Fruit fly (Drosophila melanogaster) whole organism, prepupa: ENCODE data around the gene DCTN6-p27.

Experiments used
- CG10631 ChIP-seq: fragments of 200-800 bp; sonication (Bioruptor generic); optimal IDR thresholded peaks from 2 replicates; lab custom pipeline; 2016; ENCODE audit warnings: missing biosample characterization, missing genetic modification characterization
- CG10669 ChIP-seq: fragments of 200-800 bp; sonication (Bioruptor generic); optimal IDR thresholded peaks from 3 replicates; lab custom pipeline; 2018; ENCODE audit warnings: missing biosample characterization, mild to moderate bottlenecking, missing genetic modification characterization, moderate library complexity
- CG11762 ChIP-seq: fragments of 200-800 bp; sonication (Bioruptor generic); optimal IDR thresholded peaks from 3 replicates; lab custom pipeline; 2016; ENCODE audit warnings: missing biosample characterization, missing genetic modification characterization; ENCODE audit not compliant: insufficient read depth
- CG11902 ChIP-seq: fragments of 200-800 bp; sonication (Bioruptor generic); optimal IDR thresholded peaks from 3 replicates; lab custom pipeline; 2016; ENCODE audit warnings: missing biosample characterization, missing genetic modification characterization
- CG15336 ChIP-seq: fragments of 200-800 bp; sonication (Bioruptor generic); IDR thresholded peaks from 2 replicates; pipeline ENCODE4 v1.3.6; 2022; ENCODE audit warnings: missing biosample characterization, missing genetic modification characterization
- CG1621 ChIP-seq: fragments of 200-800 bp; sonication (Bioruptor generic); optimal IDR thresholded peaks from 3 replicates; lab custom pipeline; 2018; ENCODE audit warnings: missing biosample characterization, mild to moderate bottlenecking, missing genetic modification characterization
- CG16779 ChIP-seq: fragments of 200-800 bp; sonication (Bioruptor generic); optimal IDR thresholded peaks from 3 replicates; lab custom pipeline; 2017; ENCODE audit warnings: missing biosample characterization, mild to moderate bottlenecking, missing genetic modification characterization
- CG3032 ChIP-seq: fragments of 200-800 bp; optimal IDR thresholded peaks from 2 replicates; lab custom pipeline; 2019; ENCODE audit warnings: missing biosample characterization, mild to moderate bottlenecking, missing genetic modification characterization, moderate library complexity
- CG32006 ChIP-seq: fragments of 200-800 bp; sonication (Bioruptor generic); optimal IDR thresholded peaks from 3 replicates; lab custom pipeline; 2017; ENCODE audit warnings: missing biosample characterization, mild to moderate bottlenecking, missing genetic modification characterization
- CG34406 ChIP-seq: fragments of 200-800 bp; sonication (Bioruptor generic); optimal IDR thresholded peaks from 3 replicates; lab custom pipeline; 2016; ENCODE audit warnings: missing biosample characterization, missing genetic modification characterization
- CG3919 ChIP-seq: fragments of 200-800 bp; sonication (Bioruptor generic); optimal IDR thresholded peaks from 3 replicates; lab custom pipeline; 2016; ENCODE audit warnings: missing biosample characterization, missing genetic modification characterization
- CG6163 ChIP-seq: fragments of 200-800 bp; sonication (Bioruptor generic); IDR thresholded peaks from 3 replicates; pipeline ENCODE4 v1.3.6; 2022; ENCODE audit warnings: missing biosample characterization, missing genetic modification characterization
- CG6276 ChIP-seq: fragments of 200-800 bp; sonication (Bioruptor generic); optimal IDR thresholded peaks from 2 replicates; lab custom pipeline; 2017; ENCODE audit warnings: missing biosample characterization, mild to moderate bottlenecking, missing genetic modification characterization
- CG6792 ChIP-seq: fragments of 200-800 bp; sonication (Bioruptor generic); optimal IDR thresholded peaks from 3 replicates; lab custom pipeline; 2016; ENCODE audit warnings: missing biosample characterization, missing genetic modification characterization
- CG6808 ChIP-seq: fragments of 200-800 bp; sonication (Bioruptor generic); optimal IDR thresholded peaks from 3 replicates; lab custom pipeline; 2017; ENCODE audit warnings: missing biosample characterization, missing genetic modification characterization, mild to moderate bottlenecking, moderate library complexity, missing genetic modification reagents
- CG6854 ChIP-seq: fragments of 200-800 bp; sonication (Bioruptor generic); optimal IDR thresholded peaks from 2 replicates; lab custom pipeline; 2017; ENCODE audit warnings: missing biosample characterization, mild to moderate bottlenecking, missing genetic modification characterization
- CG8119 ChIP-seq: fragments of 200-800 bp; sonication (Bioruptor generic); IDR thresholded peaks from 3 replicates; pipeline ENCODE4 v1.3.6; 2022; ENCODE audit warnings: missing biosample characterization, missing genetic modification characterization
- CG8632 ChIP-seq: fragments of 200-800 bp; sonication (Bioruptor generic); optimal IDR thresholded peaks from 3 replicates; lab custom pipeline; 2016; ENCODE audit warnings: missing biosample characterization, missing genetic modification characterization
- CG9139 ChIP-seq: fragments of 200-800 bp; sonication (Bioruptor generic); optimal IDR thresholded peaks from 3 replicates; lab custom pipeline; 2017; ENCODE audit warnings: missing biosample characterization, mild to moderate bottlenecking, missing genetic modification characterization
- Eip75B ChIP-seq: fragments of 200-800 bp; sonication (Bioruptor generic); optimal IDR thresholded peaks from 3 replicates; lab custom pipeline; 2016; ENCODE audit warnings: missing biosample characterization, missing genetic modification characterization
- Eip78C ChIP-seq: fragments of 200-800 bp; sonication (Bioruptor generic); peaks from one replicate; lab custom pipeline; 2016; ENCODE audit warnings: missing biosample characterization, missing genetic modification characterization
- Eip93F ChIP-seq: fragments of 200-800 bp; sonication (Bioruptor generic); optimal IDR thresholded peaks from 2 replicates; lab custom pipeline; 2016; ENCODE audit warnings: missing biosample characterization, mild to moderate bottlenecking, missing genetic modification characterization
- Ets21C ChIP-seq: fragments of 200-800 bp; sonication (Bioruptor generic); optimal IDR thresholded peaks from 3 replicates; lab custom pipeline; 2016; ENCODE audit warnings: missing biosample characterization, missing genetic modification characterization
- Ets96B ChIP-seq: fragments of 200-800 bp; optimal IDR thresholded peaks from 2 replicates; lab custom pipeline; 2019; ENCODE audit warnings: missing biosample characterization, mild to moderate bottlenecking, missing genetic modification characterization, moderate library complexity
- Gug ChIP-seq: fragments of 200-800 bp; sonication (Bioruptor generic); IDR thresholded peaks from 2 replicates; pipeline ENCODE4 v1.3.6; 2022; ENCODE audit warnings: missing biosample characterization, missing genetic modification characterization
- Hr39 ChIP-seq: fragments of 200-800 bp; sonication (Bioruptor generic); optimal IDR thresholded peaks from 2 replicates; lab custom pipeline; 2016; ENCODE audit warnings: missing biosample characterization, missing genetic modification characterization
- Hr4 ChIP-seq: fragments of 200-800 bp; sonication (Bioruptor generic); optimal IDR thresholded peaks from 3 replicates; lab custom pipeline; 2016; ENCODE audit warnings: missing biosample characterization, missing genetic modification characterization
- Lpt ChIP-seq: fragments of 200-800 bp; sonication (Bioruptor generic); optimal IDR thresholded peaks from 3 replicates; lab custom pipeline; 2016; ENCODE audit warnings: missing biosample characterization, missing genetic modification characterization
- Met ChIP-seq: fragments of 200-800 bp; sonication (Bioruptor generic); optimal IDR thresholded peaks from 3 replicates; lab custom pipeline; 2016; ENCODE audit warnings: missing biosample characterization, missing genetic modification characterization
- Smox ChIP-seq: fragments of 200-800 bp; sonication (Bioruptor generic); optimal IDR thresholded peaks from 3 replicates; lab custom pipeline; 2016; ENCODE audit warnings: missing biosample characterization, missing genetic modification characterization
- Sox102F ChIP-seq: fragments of 200-800 bp; sonication (Bioruptor generic); optimal IDR thresholded peaks from 2 replicates; lab custom pipeline; 2016; ENCODE audit warnings: missing biosample characterization, mild to moderate bottlenecking, missing genetic modification characterization
- Sox14 ChIP-seq: fragments of 200-800 bp; sonication (Bioruptor generic); optimal IDR thresholded peaks from 3 replicates; lab custom pipeline; 2016; ENCODE audit warnings: missing biosample characterization, missing genetic modification characterization
- Sox15 ChIP-seq: fragments of 200-800 bp; sonication (Bioruptor generic); optimal IDR thresholded peaks from 3 replicates; lab custom pipeline; 2016; ENCODE audit warnings: missing biosample characterization, missing genetic modification characterization
- achi ChIP-seq: fragments of 200-800 bp; sonication (Bioruptor generic); optimal IDR thresholded peaks from 3 replicates; lab custom pipeline; 2016; ENCODE audit warnings: missing biosample characterization, missing genetic modification characterization
- cyc ChIP-seq: fragments of 200-800 bp; sonication (Bioruptor generic); optimal IDR thresholded peaks from 3 replicates; lab custom pipeline; 2016; ENCODE audit warnings: missing biosample characterization, missing genetic modification characterization
- dac ChIP-seq: fragments of 200-800 bp; sonication (Bioruptor generic); optimal IDR thresholded peaks from 2 replicates; lab custom pipeline; 2017; ENCODE audit warnings: missing biosample characterization, mild to moderate bottlenecking, missing genetic modification characterization
- dsx ChIP-seq: fragments of 200-800 bp; optimal IDR thresholded peaks from 3 replicates; lab custom pipeline; 2019; ENCODE audit warnings: missing biosample characterization, mild to moderate bottlenecking, missing genetic modification characterization, moderate library complexity; ENCODE audit not compliant: poor library complexity, severe bottlenecking
- eg ChIP-seq: fragments of 200-800 bp; sonication (Bioruptor generic); IDR thresholded peaks from 3 replicates; pipeline ENCODE4 v1.3.6; 2022; ENCODE audit warnings: missing biosample characterization, missing genetic modification characterization
- lz ChIP-seq: fragments of 200-800 bp; sonication (Bioruptor generic); optimal IDR thresholded peaks from 3 replicates; lab custom pipeline; 2016; ENCODE audit warnings: missing biosample characterization, missing genetic modification characterization
- pdm3 ChIP-seq: fragments of 200-800 bp; sonication (Bioruptor generic); optimal IDR thresholded peaks from 3 replicates; lab custom pipeline; 2016; ENCODE audit warnings: missing biosample characterization, missing genetic modification characterization
- spab ChIP-seq: fragments of 200-800 bp; sonication (Bioruptor generic); optimal IDR thresholded peaks from 2 replicates; lab custom pipeline; 2017; ENCODE audit warnings: missing biosample characterization, mild to moderate bottlenecking, missing genetic modification characterization, missing genetic modification reagents
- topi ChIP-seq: fragments of 200-800 bp; sonication (Bioruptor generic); optimal IDR thresholded peaks from 3 replicates; lab custom pipeline; 2016; ENCODE audit warnings: missing biosample characterization, missing genetic modification characterization
- vri ChIP-seq: fragments of 200-800 bp; sonication (Bioruptor generic); optimal IDR thresholded peaks from 3 replicates; lab custom pipeline; 2016; ENCODE audit warnings: missing biosample characterization, mild to moderate bottlenecking, missing genetic modification characterization

Gene DCTN6-p27

DNA sequence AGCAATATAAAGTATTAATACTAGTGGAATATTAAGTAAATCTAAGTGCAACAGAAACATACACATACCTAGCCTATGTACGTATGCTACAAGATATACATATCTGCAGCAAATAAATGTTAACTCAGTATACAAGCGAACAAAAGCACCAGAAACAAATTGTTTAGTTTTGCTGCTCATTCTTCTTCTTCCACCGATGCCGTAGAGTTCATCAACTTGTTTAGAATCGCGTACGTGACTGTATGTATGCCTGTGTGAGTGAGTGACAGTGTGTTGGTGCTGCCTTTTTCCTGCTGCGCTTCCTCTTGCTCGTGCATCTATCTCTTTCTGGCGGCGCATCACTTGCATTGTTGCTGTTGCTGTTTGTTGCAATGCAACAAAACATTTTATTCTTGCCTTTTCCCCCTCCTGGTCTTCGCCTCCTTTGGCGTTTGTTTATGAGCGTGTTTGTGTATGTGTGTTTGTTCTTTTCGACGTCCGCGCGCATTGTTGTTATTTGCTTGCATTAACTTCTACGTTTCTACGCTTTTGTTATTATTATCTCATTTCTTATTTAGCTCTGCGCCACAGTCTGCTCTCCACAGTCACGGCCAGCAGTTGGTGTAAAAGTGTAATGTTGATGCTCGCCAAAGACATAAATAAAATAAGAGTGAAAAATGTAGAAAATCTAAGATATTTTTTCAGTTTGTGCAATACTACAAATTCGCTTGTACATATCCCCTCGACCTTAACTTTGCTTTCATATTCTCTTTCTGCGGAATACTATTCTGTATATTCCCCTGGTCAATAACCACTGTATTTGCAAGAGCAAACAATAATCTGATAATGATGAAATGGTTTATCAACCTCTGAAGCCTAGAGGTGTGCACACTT, 26.8 kb downstream of the DCTN6-p27 start (continued):
- TF ChIP-seq Lpt (GFP tag; lab: Kevin White, UChicago) (no peak), eg (GFP tag; lab: Robert Waterston, UW) (peak; percentile 46; the same call in 1 of the 3 replicates), CG11902 (GFP tag; lab: Kevin White, UChicago) (no peak), Hr39 (GFP tag; lab: Kevin White, UChicago) (peak; percentile 67), Ets21C (GFP tag; lab: Kevin White, UChicago) (peak; percentile 41), Sox15 (GFP tag; lab: Kevin White, UChicago) (peak; percentile 17), pdm3 (GFP tag; lab: Kevin White, UChicago) (peak; percentile 68), Hr4 (GFP tag; lab: Kevin White, UChicago) (peak; percentile 80), CG34406 (GFP tag; lab: Kevin White, UChicago) (peak; percentile 49), CG6276 (GFP tag; lab: Kevin White, UChicago) (peak; percentile 57), CG16779 (tag; lab: Kevin White, UChicago) (no peak), CG8119 (peak; percentile 50; the same call in 2 of the 3 replicates), CG10631 (GFP tag; lab: Kevin White, UChicago) (peak; percentile 39), vri (GFP tag; lab: Kevin White, UChicago) (peak; percentile 86), topi (peak; percentile 63), spab (GFP tag; lab: Kevin White, UChicago) (peak; percentile 3), CG8632 (GFP tag; lab: Kevin White, UChicago) (peak; percentile 56), lz (GFP tag; lab: Kevin White, UChicago) (peak; percentile 72), CG3032 (tag; lab: Kevin White, UChicago) (peak; percentile 15), Sox102F (GFP tag; lab: Kevin White, UChicago) (peak; percentile 70), CG1621 (tag; lab: Kevin White, UChicago) (no peak), Eip75B (GFP tag; lab: Kevin White, UChicago) (peak; percentile 8), CG11762 (GFP tag; lab: Kevin White, UChicago) (peak; percentile 37), Ets96B (tag; lab: Kevin White, UChicago) (peak; percentile 53), Met (GFP tag; lab: Kevin White, UChicago) (peak; percentile 65), Eip78C (GFP tag; lab: Kevin White, UChicago) (peak; percentile 78), CG6163 (GFP tag; lab: Robert Waterston, UW) (peak; percentile 30; the same call in 1 of the 3 replicates), dsx (GFP tag; lab: Kevin White, UChicago) (peak; percentile 43), CG6792 (GFP tag; lab: Kevin White, UChicago) (peak; percentile 45)

DNA sequence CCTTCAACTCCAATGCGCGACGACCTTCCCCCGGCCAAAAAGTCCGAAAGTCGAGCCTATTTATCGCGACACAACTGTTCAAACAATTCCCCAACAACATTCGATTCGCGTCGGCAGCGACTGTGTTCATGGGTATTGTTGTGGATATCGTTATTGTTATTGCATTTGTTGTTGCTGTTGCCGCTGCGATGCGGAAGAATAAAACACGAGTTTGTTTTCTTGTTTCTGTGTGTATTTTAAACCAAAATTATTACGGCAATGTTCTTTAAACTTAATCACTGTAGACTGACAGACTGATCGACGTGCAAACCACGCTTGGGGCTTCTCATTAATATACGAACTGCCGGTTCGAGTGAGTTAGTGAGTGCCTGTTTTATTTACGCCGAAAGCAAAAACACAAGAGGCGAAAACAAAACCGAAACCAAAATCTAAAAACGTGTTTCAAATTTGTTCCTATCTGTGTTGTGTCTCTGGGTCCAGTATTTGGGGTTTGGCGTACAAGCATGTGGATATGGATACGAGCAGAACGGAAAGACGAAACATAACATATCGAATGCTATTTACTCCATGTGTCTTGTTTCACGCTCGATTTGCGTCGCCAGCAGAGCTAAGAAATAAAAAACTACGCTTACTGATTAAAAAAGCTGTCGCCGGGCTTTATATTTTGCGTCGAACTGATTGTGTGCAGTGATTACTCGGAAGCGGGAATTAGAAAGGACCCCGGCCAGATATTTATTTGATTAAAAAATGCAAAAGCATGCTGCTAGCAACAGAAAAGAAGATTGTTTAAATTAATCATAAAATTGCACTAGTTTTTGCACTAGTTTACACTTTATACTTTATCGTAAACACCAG, 27.7 kb downstream of the DCTN6-p27 start:
- TF ChIP-seq CG32006 (GFP tag; lab: Kevin White, UChicago) (peak; percentile 35), cyc (GFP tag; lab: Kevin White, UChicago) (no peak), lz (GFP tag; lab: Kevin White, UChicago) (peak; percentile 23), CG10669 (no peak), eg (GFP tag; lab: Robert Waterston, UW) (0 out of 3 replicates have a peak, but pooled peaks have one; percentile 5), pdm3 (GFP tag; lab: Kevin White, UChicago) (no peak), Sox14 (GFP tag; lab: Kevin White, UChicago) (no peak), CG34406 (GFP tag; lab: Kevin White, UChicago) (no peak), dsx (GFP tag; lab: Kevin White, UChicago) (no peak), spab (GFP tag; lab: Kevin White, UChicago) (no peak), Ets96B (tag; lab: Kevin White, UChicago) (no peak), CG6792 (GFP tag; lab: Kevin White, UChicago) (no peak), Sox15 (GFP tag; lab: Kevin White, UChicago) (no peak), CG3032 (tag; lab: Kevin White, UChicago) (no peak), Eip78C (GFP tag; lab: Kevin White, UChicago) (peak; percentile 33), CG8632 (GFP tag; lab: Kevin White, UChicago) (no peak), CG9139 (GFP tag; lab: Kevin White, UChicago) (no peak), dac (GFP tag; lab: Kevin White, UChicago) (no peak), Eip75B (GFP tag; lab: Kevin White, UChicago) (no peak), Ets21C (GFP tag; lab: Kevin White, UChicago) (no peak), CG3919 (GFP tag; lab: Kevin White, UChicago) (no peak), Hr4 (GFP tag; lab: Kevin White, UChicago) (peak; percentile 16), CG11902 (GFP tag; lab: Kevin White, UChicago) (no peak), CG6854 (no peak), CG15336 (GFP tag; lab: Robert Waterston, UW) (no peak), Smox (no peak), CG6808 (no peak), achi (GFP tag; lab: Kevin White, UChicago) (no peak), Eip93F (GFP tag; lab: Kevin White, UChicago) (no peak), Gug (GFP tag; lab: Robert Waterston, UW) (no peak)
